Fruit fly (Drosophila melanogaster): ENCODE results near the gene CG4000.

DNA sequence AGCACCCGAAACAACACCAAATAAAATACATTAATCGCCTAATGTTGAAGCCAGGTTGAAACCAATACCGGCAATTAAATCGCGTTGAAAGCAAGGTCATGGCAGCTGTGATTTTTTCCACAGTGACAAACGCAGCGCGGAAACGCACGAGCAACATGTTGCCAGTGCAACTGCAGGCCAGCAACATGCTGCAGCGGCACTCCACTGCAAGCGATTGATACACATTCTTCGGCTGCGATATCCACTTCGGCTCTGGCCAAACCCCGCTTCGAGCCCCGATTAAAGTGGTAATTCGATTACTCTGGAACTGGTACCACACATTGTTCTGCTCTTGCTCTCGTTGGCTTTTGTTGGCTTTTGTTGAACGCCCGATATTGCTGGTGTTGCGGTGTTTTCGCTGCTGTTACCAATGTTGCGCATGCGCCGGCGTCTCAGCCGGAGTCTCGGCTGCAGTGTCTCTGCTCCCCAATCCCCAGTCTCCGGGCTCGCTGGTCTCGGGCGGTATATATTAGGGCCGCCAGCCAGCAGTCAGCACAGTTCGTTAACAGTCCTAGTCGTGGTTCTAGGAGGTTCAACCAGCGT lies 8.0 kb downstream of the CG4000 start, which contains the start of gene Cpr92F:
- TF ChIP-seq CG8478 (optimal IDR thresholded peaks at IDR 0.05) (no peak), psq (optimal IDR thresholded peaks at IDR 0.05) (no peak), EcR (GFP tag; optimal IDR thresholded peaks at IDR 0.05) (no peak), usp (GFP tag; optimal IDR thresholded peaks at IDR 0.05) (no peak), Dll (optimal IDR thresholded peaks at IDR 0.05) (no peak)

Measured in whole organism.